Fruit fly (Drosophila melanogaster) whole organism, embryonic: ENCODE measurements around the gene Cyp9f2.

Source experiments
- ATbp ChIP-seq: fragments of 200-800 bp; sonication (Bioruptor generic); optimal IDR thresholded peaks from 2 replicates; lab custom pipeline; 2017; ENCODE audit warnings: missing biosample characterization, mild to moderate bottlenecking, missing genetic modification characterization, missing genetic modification reagents
- Awh ChIP-seq: fragments of 200-800 bp; sonication (Bioruptor generic); IDR thresholded peaks from 2 replicates; pipeline ENCODE4, ENCODE4 v1.3.6; 2022; ENCODE audit warnings: missing biosample characterization, missing genetic modification characterization
- BtbVII ChIP-seq: fragments of 200-800 bp; sonication (Bioruptor generic); optimal IDR thresholded peaks from 3 replicates; lab custom pipeline; 2017; ENCODE audit warnings: missing biosample characterization, mild to moderate bottlenecking, missing genetic modification characterization
- CG10274 ChIP-seq: fragments of 200-800 bp; sonication (Bioruptor generic); optimal IDR thresholded peaks from 3 replicates; lab custom pipeline; 2017; ENCODE audit warnings: missing biosample characterization, mild to moderate bottlenecking, missing genetic modification characterization
- CG10565 ChIP-seq: fragments of 200-800 bp; sonication (Bioruptor generic); optimal IDR thresholded peaks from 3 replicates; lab custom pipeline; 2016; ENCODE audit warnings: missing biosample characterization, mild to moderate bottlenecking, missing genetic modification characterization
- CG11093 ChIP-seq: fragments of 200-800 bp; sonication (Bioruptor generic); IDR thresholded peaks from 3 replicates; pipeline ENCODE4 v1.3.6; 2022; ENCODE audit warnings: missing biosample characterization, missing genetic modification characterization
- CG14014 ChIP-seq: fragments of 200-800 bp; sonication (Bioruptor generic); IDR thresholded peaks from 2 replicates; pipeline ENCODE4 v1.3.6; 2022; ENCODE audit warnings: missing biosample characterization, missing genetic modification characterization
- CG14667 ChIP-seq: fragments of 200-800 bp; sonication (Bioruptor generic); IDR thresholded peaks from 2 replicates; pipeline ENCODE4 v1.3.6; 2022; ENCODE audit warnings: missing biosample characterization, missing genetic modification characterization
- CG14965 ChIP-seq: fragments of 200-800 bp; sonication (Bioruptor generic); optimal IDR thresholded peaks from 2 replicates; lab custom pipeline; 2016; ENCODE audit warnings: missing biosample characterization, missing genetic modification characterization, borderline replicate concordance
- CG15479 ChIP-seq: fragments of 200-800 bp; sonication (Bioruptor generic); optimal IDR thresholded peaks from 3 replicates; lab custom pipeline; 2019; ENCODE audit warnings: missing biosample characterization, mild to moderate bottlenecking, missing genetic modification characterization, moderate library complexity
- CG16863 ChIP-seq: fragments of 200-800 bp; sonication (Bioruptor generic); optimal IDR thresholded peaks from 3 replicates; lab custom pipeline; 2016; ENCODE audit warnings: missing biosample characterization, missing genetic modification characterization
- CG17186 ChIP-seq: fragments of 200-800 bp; sonication (Bioruptor generic); optimal IDR thresholded peaks from 3 replicates; lab custom pipeline; 2017; ENCODE audit warnings: missing biosample characterization, missing genetic modification reagents, missing genetic modification characterization
- CG1792 ChIP-seq: fragments of 200-800 bp; sonication (Bioruptor generic); optimal IDR thresholded peaks from 2 replicates; lab custom pipeline; 2016; ENCODE audit warnings: missing biosample characterization, missing genetic modification characterization
- CG18764 ChIP-seq: fragments of 200-800 bp; sonication (Bioruptor generic); optimal IDR thresholded peaks from 3 replicates; lab custom pipeline; 2016; ENCODE audit warnings: missing biosample characterization, missing genetic modification characterization
- CG30431 ChIP-seq: fragments of 200-800 bp; sonication (Bioruptor generic); optimal IDR thresholded peaks from 2 replicates; lab custom pipeline; 2017; ENCODE audit warnings: missing biosample characterization, missing genetic modification characterization
- CG3065 ChIP-seq: fragments of 200-800 bp; sonication (Bioruptor generic); optimal IDR thresholded peaks from 2 replicates; lab custom pipeline; 2016; ENCODE audit warnings: missing biosample characterization, missing genetic modification characterization
- CG3995 ChIP-seq: fragments of 200-800 bp; sonication (Bioruptor generic); optimal IDR thresholded peaks from 3 replicates; lab custom pipeline; 2016; ENCODE audit warnings: missing biosample characterization, missing genetic modification characterization
- CG4282 ChIP-seq: fragments of 200-800 bp; sonication (Bioruptor generic); optimal IDR thresholded peaks from 2 replicates; lab custom pipeline; 2016; ENCODE audit warnings: missing biosample characterization, missing genetic modification characterization
- CG4730 ChIP-seq: fragments of 200-800 bp; sonication (Bioruptor generic); IDR thresholded peaks from 2 replicates; pipeline ENCODE4 v1.3.6; 2022; ENCODE audit warnings: missing biosample characterization, missing genetic modification characterization
- CG4820 ChIP-seq: fragments of 200-800 bp; sonication (Bioruptor generic); optimal IDR thresholded peaks from 3 replicates; lab custom pipeline; 2016; ENCODE audit warnings: missing biosample characterization, missing genetic modification characterization
- CG6175 ChIP-seq: fragments of 200-800 bp; sonication (Bioruptor generic); IDR thresholded peaks from 3 replicates; pipeline ENCODE4 v1.3.6; 2022; ENCODE audit warnings: missing biosample characterization, missing genetic modification characterization
- CG8089 ChIP-seq: fragments of 200-800 bp; sonication (Bioruptor generic); optimal IDR thresholded peaks from 3 replicates; lab custom pipeline; 2016; ENCODE audit warnings: missing biosample characterization, missing genetic modification characterization
- CG8290 ChIP-seq, 3 experiments: fragments of 200-800 bp; sonication (Bioruptor generic); optimal IDR thresholded peaks; 2 replicates each; lab custom pipeline; 2016 to 2019; ENCODE audit warnings: missing biosample characterization in 3 of 3, missing genetic modification characterization in 3 of 3, mild to moderate bottlenecking in 2 of 3, moderate library complexity in 1 of 3
- CG8924 ChIP-seq: fragments of 200-800 bp; optimal IDR thresholded peaks from 3 replicates; lab custom pipeline; 2019; ENCODE audit warnings: missing biosample characterization, mild to moderate bottlenecking, missing genetic modification characterization, moderate library complexity
- CG9797 ChIP-seq: fragments of 200-800 bp; sonication (Bioruptor generic); optimal IDR thresholded peaks from 3 replicates; lab custom pipeline; 2018; ENCODE audit warnings: missing biosample characterization, mild to moderate bottlenecking, missing genetic modification characterization
- Ets65A ChIP-seq: fragments of 200-800 bp; sonication (Bioruptor generic); peaks from one replicate; lab custom pipeline; 2016; ENCODE audit warnings: missing biosample characterization, missing genetic modification characterization
- Gsc ChIP-seq: fragments of 200-800 bp; sonication (Bioruptor generic); IDR thresholded peaks from 2 replicates; pipeline ENCODE4 v1.3.6; 2022; ENCODE audit warnings: missing biosample characterization, missing genetic modification characterization
- Hr78 ChIP-seq, 2 experiments: fragments of 200-800 bp in 1 of 2; fragments of >200 bp in 1 of 2; sonication (Bioruptor generic) in 1 of 2; optimal IDR thresholded peaks; 2 replicates each; lab custom pipeline; 2017 to 2019; ENCODE audit warnings: missing biosample characterization in 2 of 2, missing genetic modification characterization in 2 of 2, mild to moderate bottlenecking in 1 of 2, moderate library complexity in 1 of 2
- Hsf ChIP-seq: fragments of 200-800 bp; sonication (Bioruptor generic); optimal IDR thresholded peaks from 3 replicates; lab custom pipeline; 2016; ENCODE audit warnings: missing biosample characterization, missing genetic modification characterization
- Myb ChIP-seq: fragments of 200-800 bp; sonication (Bioruptor generic); optimal IDR thresholded peaks from 2 replicates; lab custom pipeline; 2016; ENCODE audit warnings: missing biosample characterization, missing genetic modification characterization
- Rfx ChIP-seq: fragments of 200-800 bp; sonication (Bioruptor generic); IDR thresholded peaks from 2 replicates; pipeline ENCODE4 v1.3.6; 2022; ENCODE audit warnings: missing biosample characterization, missing genetic modification characterization
- Rx ChIP-seq: fragments of 200-800 bp; sonication (Bioruptor generic); IDR thresholded peaks from 2 replicates; pipeline ENCODE4 v1.3.6; 2022; ENCODE audit warnings: missing biosample characterization, missing genetic modification characterization
- ap ChIP-seq: fragments of 200-800 bp; sonication (Bioruptor generic); IDR thresholded peaks from 2 replicates; pipeline ENCODE4 v1.3.6; 2022; ENCODE audit warnings: missing biosample characterization, missing genetic modification characterization
- cad ChIP-seq: fragments of >200 bp; optimal IDR thresholded peaks from 2 replicates; lab custom pipeline; 2017; ENCODE audit warnings: missing biosample characterization, missing genetic modification characterization
- caup ChIP-seq: fragments of 200-800 bp; sonication (Bioruptor generic); optimal IDR thresholded peaks from 3 replicates; lab custom pipeline; 2017; ENCODE audit warnings: missing biosample characterization, mild to moderate bottlenecking, missing genetic modification characterization, moderate library complexity; ENCODE audit not compliant: severe bottlenecking
- chm ChIP-seq: fragments of 200-800 bp; sonication (Bioruptor generic); IDR thresholded peaks from 2 replicates; pipeline ENCODE4 v1.3.6; 2022; ENCODE audit warnings: missing biosample characterization, missing genetic modification characterization
- chn ChIP-seq: fragments of 200-800 bp; sonication (Bioruptor generic); optimal IDR thresholded peaks from 2 replicates; lab custom pipeline; 2016; ENCODE audit warnings: missing biosample characterization, missing genetic modification characterization
- disco-r ChIP-seq: fragments of 200-800 bp; sonication (Bioruptor generic); optimal IDR thresholded peaks from 2 replicates; lab custom pipeline; 2016; ENCODE audit warnings: missing biosample characterization, missing genetic modification characterization
- dysf ChIP-seq: fragments of 200-800 bp; sonication (Bioruptor generic); IDR thresholded peaks from 3 replicates; pipeline ENCODE4 v1.3.6; 2022; ENCODE audit warnings: missing biosample characterization, missing genetic modification characterization
- en ChIP-seq: fragments of 200-800 bp; sonication (Bioruptor generic); optimal IDR thresholded peaks from 2 replicates; lab custom pipeline; 2016; ENCODE audit warnings: missing biosample characterization, missing genetic modification characterization
- fd3F ChIP-seq: fragments of 200-800 bp; sonication (Bioruptor generic); optimal IDR thresholded peaks from 2 replicates; lab custom pipeline; 2018; ENCODE audit warnings: missing biosample characterization, mild to moderate bottlenecking, missing genetic modification characterization, moderate library complexity
- jing ChIP-seq: fragments of 200-800 bp; sonication (Bioruptor generic); optimal IDR thresholded peaks from 2 replicates; lab custom pipeline; 2018; ENCODE audit warnings: missing biosample characterization, mild to moderate bottlenecking, missing genetic modification characterization
- mirr ChIP-seq: fragments of 200-800 bp; sonication (Bioruptor generic); optimal IDR thresholded peaks from 3 replicates; lab custom pipeline; 2018; ENCODE audit warnings: missing biosample characterization, mild to moderate bottlenecking, missing genetic modification characterization
- nerfin-1 ChIP-seq: fragments of 200-800 bp; sonication (Bioruptor generic); optimal IDR thresholded peaks from 3 replicates; lab custom pipeline; 2019; ENCODE audit warnings: missing biosample characterization, mild to moderate bottlenecking, missing genetic modification characterization, moderate library complexity
- odd ChIP-seq: fragments of 200-800 bp; sonication (Bioruptor generic); optimal IDR thresholded peaks from 2 replicates; lab custom pipeline; 2017; ENCODE audit warnings: missing biosample characterization, mild to moderate bottlenecking, missing genetic modification characterization
- pnt ChIP-seq: fragments of 200-800 bp; sonication (Bioruptor generic); optimal IDR thresholded peaks from 3 replicates; lab custom pipeline; 2016; ENCODE audit warnings: missing biosample characterization, missing genetic modification characterization
- pros ChIP-seq: fragments of 200-800 bp; sonication (Bioruptor generic); optimal IDR thresholded peaks from 3 replicates; lab custom pipeline; 2019; ENCODE audit warnings: missing biosample characterization, mild to moderate bottlenecking, missing genetic modification characterization, moderate library complexity
- psq ChIP-seq: fragments of 200-800 bp; sonication (Bioruptor generic); optimal IDR thresholded peaks from 2 replicates; lab custom pipeline; 2017; ENCODE audit warnings: missing biosample characterization, missing genetic modification characterization
- sob ChIP-seq: fragments of 200-800 bp; sonication (Bioruptor generic); IDR thresholded peaks from 2 replicates; pipeline ENCODE4 v1.3.6; 2022; ENCODE audit warnings: missing biosample characterization, missing genetic modification characterization
- sug ChIP-seq: fragments of 200-800 bp; optimal IDR thresholded peaks from 2 replicates; lab custom pipeline; 2019; ENCODE audit warnings: missing biosample characterization, mild to moderate bottlenecking, missing genetic modification characterization, moderate library complexity
- vvl ChIP-seq: fragments of 200-800 bp; sonication (Bioruptor generic); IDR thresholded peaks from 2 replicates; pipeline ENCODE4 v1.3.6; 2022; ENCODE audit warnings: missing biosample characterization, missing genetic modification characterization
- zfh2 ChIP-seq: fragments of 200-800 bp; sonication (Bioruptor generic); optimal IDR thresholded peaks from 2 replicates; lab custom pipeline; 2016; ENCODE audit warnings: missing biosample characterization, missing genetic modification characterization

Cyp9f2 gene

DNA sequence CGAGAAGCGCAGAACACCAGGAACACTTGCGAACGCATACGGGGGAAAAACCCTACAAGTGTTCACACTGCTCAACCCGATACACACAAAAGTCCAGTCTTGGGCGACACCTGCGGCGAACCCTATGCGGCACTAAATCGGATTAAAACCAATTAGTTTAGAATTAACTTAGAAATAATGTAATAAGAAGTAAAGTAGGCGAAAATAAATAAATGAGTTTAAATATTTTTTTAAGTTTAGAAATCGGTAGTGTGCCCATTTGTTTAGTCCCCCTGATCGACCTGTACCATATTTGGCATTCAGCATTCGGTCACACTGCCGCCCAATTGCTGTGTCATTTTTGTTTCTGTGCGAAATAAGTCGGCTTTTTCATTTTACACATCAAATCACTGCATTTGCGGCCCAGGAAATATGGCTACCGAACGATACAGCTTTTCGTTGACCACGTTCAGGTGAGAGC lies 25.2 kb upstream of the Cyp9f2 start, which contains the start of gene Prosalpha2 (continued):
- TF ChIP-seq pnt: no peak
- TF ChIP-seq CG8089: no peak
- no peak for TF ChIP-seq Gsc (GFP tag; lab: Robert Waterston, UW)
- TF ChIP-seq CG15479 (GFP tag; lab: Kevin White, UChicago): no peak
- no peak; the same call in 2 of the 3 replicates for TF ChIP-seq CG11093 (GFP tag; lab: Robert Waterston, UW)
- TF ChIP-seq CG30431 (GFP tag; lab: Kevin White, UChicago): no peak
- no peak for TF ChIP-seq caup (GFP tag; lab: Kevin White, UChicago)
- TF ChIP-seq disco-r (GFP tag; lab: Kevin White, UChicago): no peak
- no peak for TF ChIP-seq zfh2
- no peak for TF ChIP-seq Awh (GFP tag; lab: Robert Waterston, UW)
- peak; percentile 40 for TF ChIP-seq sug (tag; lab: Kevin White, UChicago)
- no peak for TF ChIP-seq cad (GFP tag; lab: Kevin White, UChicago)
- peak; percentile 9 for TF ChIP-seq CG8290 (GFP tag; optimal IDR thresholded peaks at IDR 0.05; lab: Kevin White, UChicago)
- no peak for TF ChIP-seq CG8290 (tag; optimal IDR thresholded peaks at IDR 0.05; lab: Kevin White, UChicago)
- TF ChIP-seq pros (GFP tag; lab: Kevin White, UChicago): no peak
- TF ChIP-seq odd (GFP tag; lab: Kevin White, UChicago): no peak
- TF ChIP-seq CG4820 (GFP tag; lab: Kevin White, UChicago): no peak
- no peak for TF ChIP-seq CG3995 (GFP tag; lab: Kevin White, UChicago)
- no peak for TF ChIP-seq Hr78 (GFP tag; optimal IDR thresholded peaks at IDR 0.05; lab: Kevin White, UChicago)
- TF ChIP-seq sob (GFP tag; lab: Robert Waterston, UW): no peak
- no peak for TF ChIP-seq CG4282 (GFP tag; lab: Kevin White, UChicago)
- no peak for TF ChIP-seq ap (GFP tag; lab: Robert Waterston, UW)
- no peak for TF ChIP-seq CG16863 (GFP tag; lab: Kevin White, UChicago)
- TF ChIP-seq CG9797 (GFP tag; lab: Kevin White, UChicago): peak; percentile 84
- 0 out of 2 replicates have a peak, but pooled peaks have one; percentile 21 for TF ChIP-seq Rfx (GFP tag; lab: Robert Waterston, UW)
- no peak for TF ChIP-seq fd3F (GFP tag; lab: Kevin White, UChicago)
- peak; percentile 12 for TF ChIP-seq Hsf (GFP tag; lab: Kevin White, UChicago)
- TF ChIP-seq ATbp (GFP tag; lab: Kevin White, UChicago): no peak
- TF ChIP-seq Ets65A (GFP tag; lab: Kevin White, UChicago): no peak
- no peak for TF ChIP-seq vvl (GFP tag; lab: Robert Waterston, UW)
- TF ChIP-seq CG10565 (GFP tag; lab: Kevin White, UChicago): no peak
- peak; percentile 24 for TF ChIP-seq chn
- TF ChIP-seq CG14965: no peak
- peak; percentile 20 for TF ChIP-seq Myb (GFP tag; lab: Kevin White, UChicago)
- no peak for TF ChIP-seq en (GFP tag; lab: Kevin White, UChicago)
- no peak for TF ChIP-seq CG6175
- TF ChIP-seq CG1792: no peak
- TF ChIP-seq CG8924: peak; percentile 11
- TF ChIP-seq CG3065: no peak
- TF ChIP-seq CG10274 (GFP tag; lab: Kevin White, UChicago): no peak
- no peak for TF ChIP-seq nerfin-1
- no peak for TF ChIP-seq CG4730
- TF ChIP-seq jing (GFP tag; lab: Kevin White, UChicago): no peak
- no peak for TF ChIP-seq psq
- TF ChIP-seq chm (GFP tag; lab: Robert Waterston, UW): no peak
- TF ChIP-seq mirr: no peak
- no peak for TF ChIP-seq CG17186
- TF ChIP-seq Rx (GFP tag; lab: Robert Waterston, UW): no peak
- no peak for TF ChIP-seq CG14014 (GFP tag; lab: Robert Waterston, UW)
- TF ChIP-seq dysf: peak; percentile 32; the same call in 1 of the 3 replicates
- TF ChIP-seq BtbVII: no peak
- TF ChIP-seq CG18764 (GFP tag; lab: Kevin White, UChicago): no peak
- TF ChIP-seq CG14667 (GFP tag; lab: Robert Waterston, UW): no peak
